Worm (Caenorhabditis elegans): ENCODE results near the gene ent-4.

The ent-4 gene

DNA sequence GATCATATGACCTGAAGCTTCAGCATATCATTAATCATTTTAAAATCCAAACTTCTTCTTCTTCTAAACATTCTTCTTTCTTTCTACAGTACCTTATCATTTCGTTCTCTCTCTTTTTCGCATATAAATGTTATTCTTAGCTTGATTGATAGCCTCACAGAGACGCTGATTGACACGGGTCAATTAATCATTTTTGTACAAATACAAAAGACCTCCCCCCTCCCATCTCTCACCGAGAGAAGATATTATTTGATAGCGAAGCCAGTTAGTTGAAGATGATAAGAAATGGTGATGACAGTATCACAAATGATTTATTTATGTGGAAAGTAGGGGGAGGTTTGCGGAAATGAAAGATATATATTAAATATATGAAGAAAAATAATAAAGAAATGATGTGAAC is 44.0 kb upstream of the ent-4 start (continued):
- TF ChIP-seq duxl-1 (tag; optimal IDR thresholded peaks at IDR 0.05; ENCODE audit: poor library complexity), result no peak
- no peak for TF ChIP-seq Y75B8A.6 (GFP tag; IDR thresholded peaks at IDR 0.05)
- TF ChIP-seq snpc-4 (tag; optimal IDR thresholded peaks at IDR 0.05), result no peak
- no peak for TF ChIP-seq dve-1 (tag; optimal IDR thresholded peaks at IDR 0.05; ENCODE audit: insufficient read depth)

DNA sequence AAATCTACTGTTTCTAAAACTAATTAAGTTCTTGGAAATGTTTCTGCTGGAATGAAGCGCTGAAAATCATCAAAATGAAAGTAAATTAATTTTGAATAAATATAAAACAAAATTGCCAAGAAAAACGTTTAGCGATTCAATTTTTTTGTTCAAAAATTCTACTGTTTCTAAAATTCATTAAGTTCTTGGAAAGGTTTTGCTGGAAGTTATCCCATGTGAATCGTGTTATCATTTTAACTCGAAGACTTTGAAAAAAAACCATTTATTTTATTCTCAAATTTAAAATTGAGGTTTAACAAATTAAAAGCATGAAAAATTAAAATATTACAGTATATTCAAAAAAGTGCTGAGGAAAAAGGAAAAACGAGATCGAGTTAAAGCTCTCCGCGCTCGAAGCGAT is 41.9 kb upstream of the ent-4 start:
- peak; percentile 18; the same call in 1 of the 2 replicates for TF ChIP-seq snpc-1.2 (GFP tag; IDR thresholded peaks at IDR 0.05)
- no peak for TF ChIP-seq daf-16 (GFP tag; optimal IDR thresholded peaks at IDR 0.05)
- no peak for TF ChIP-seq daf-16 (tag; optimal IDR thresholded peaks at IDR 0.05)

DNA sequence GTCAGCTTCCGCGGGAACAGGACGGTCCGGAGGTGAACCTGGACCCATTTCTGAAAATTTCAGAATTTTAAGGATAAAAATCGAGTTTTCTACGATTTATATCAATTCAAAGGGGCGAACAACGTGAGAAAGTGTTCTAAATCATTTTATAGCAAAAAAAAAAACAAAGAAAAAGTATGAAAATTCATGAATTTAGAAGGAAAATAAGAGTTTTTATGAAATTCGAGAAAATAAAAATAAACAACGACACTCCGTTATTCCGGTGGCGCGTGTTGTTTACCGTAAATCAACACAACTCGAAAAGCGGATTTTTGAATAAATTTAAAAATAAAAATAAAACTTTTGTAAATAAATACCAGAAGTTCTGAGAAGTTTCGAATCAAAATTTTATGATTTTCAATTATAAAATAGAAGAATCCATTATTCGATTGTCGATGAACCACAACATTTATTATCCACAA is 39.7 kb upstream of the ent-4 start, which contains the start of gene nyn-1:
Gene nyn-1 (minus strand): TSS at position 51 of the 461 bp plus-strand sequence.
- peak; percentile 100 for TF ChIP-seq Y48G9A.11 (GFP tag; IDR thresholded peaks at IDR 0.05)
- peak; percentile 76 for TF ChIP-seq snpc-1.2 (GFP tag; IDR thresholded peaks at IDR 0.05)
- no peak for TF ChIP-seq nhr-10 (tag; optimal IDR thresholded peaks at IDR 0.05)
- no peak for TF ChIP-seq ZK546.5 (tag; optimal IDR thresholded peaks at IDR 0.05)
- peak; percentile 37 for TF ChIP-seq R02D3.7 (tag; optimal IDR thresholded peaks at IDR 0.05)

ce11 chrIV:13687631-13688030 is 39.1 kb upstream of the ent-4 start:
- TF ChIP-seq mep-1 (tag; optimal IDR thresholded peaks at IDR 0.05) (no peak), Y48G9A.11 (GFP tag; IDR thresholded peaks at IDR 0.05) (peak; percentile 70), snpc-1.2 (GFP tag; IDR thresholded peaks at IDR 0.05) (peak; percentile 78), mdt-29 (GFP tag; IDR thresholded peaks at IDR 0.05) (no peak)

- no peak for TF ChIP-seq hmg-1.1 (GFP tag; IDR thresholded peaks at IDR 0.05)
- TF ChIP-seq dpl-1 (GFP tag; optimal IDR thresholded peaks at IDR 0.05), result no peak
- TF ChIP-seq unc-62 (GFP tag; optimal IDR thresholded peaks at IDR 0.05 in 1 of 2), result peak in 1 of 2 experiments; percentile 99
- no peak for TF ChIP-seq unc-62 (tag; optimal IDR thresholded peaks at IDR 0.05)
- no peak for TF ChIP-seq lsy-2 (tag; optimal IDR thresholded peaks at IDR 0.05)
- TF ChIP-seq snpc-4 (tag; optimal IDR thresholded peaks at IDR 0.05), result no peak
- TF ChIP-seq tag-97 (GFP tag; IDR thresholded peaks at IDR 0.05), result no peak
- TF ChIP-seq daf-16 (GFP tag; optimal IDR thresholded peaks at IDR 0.05), result no peak
- no peak for TF ChIP-seq daf-16 (tag; optimal IDR thresholded peaks at IDR 0.05)
- peak; percentile 28 for TF ChIP-seq aha-1 (tag)
- TF ChIP-seq ceh-20 (GFP tag; IDR thresholded peaks at IDR 0.05), result 0 out of 2 replicates have a peak, but pooled peaks have one; percentile 30
- no peak for TF ChIP-seq tra-1 (GFP tag; IDR thresholded peaks at IDR 0.05)
- no peak for TF ChIP-seq ztf-11 (tag; optimal IDR thresholded peaks at IDR 0.05)
- TF ChIP-seq aly-2 (tag; optimal IDR thresholded peaks at IDR 0.05), result no peak
Observed at ce11 chrIV:13689302-13689880, 37.3 kb upstream of the ent-4 start, which contains the start of gene T23G4.2. Gene T23G4.2 (minus strand): TSS chrIV:13689556.

- TF ChIP-seq zfp-2 (tag; optimal IDR thresholded peaks at IDR 0.05) (no peak), ceh-82 (tag; optimal IDR thresholded peaks at IDR 0.05) (no peak), set-16 (GFP tag; IDR thresholded peaks at IDR 0.05) (no peak), lin-39 (tag; optimal IDR thresholded peaks at IDR 0.05) (no peak), zfp-3 (GFP tag; conservative IDR thresholded peaks at IDR 0.05) (no peak), hlh-30 (tag; optimal IDR thresholded peaks at IDR 0.05; ENCODE audit: insufficient read depth) (no peak), mdt-29 (GFP tag; IDR thresholded peaks at IDR 0.05) (no peak), aha-1 (tag) (no peak), F26F4.8 (GFP tag; conservative IDR thresholded peaks at IDR 0.05) (no peak), mep-1 (tag; optimal IDR thresholded peaks at IDR 0.05) (no peak), D1046.2 (GFP tag; IDR thresholded peaks at IDR 0.05) (no peak), Y105C5A.15 (GFP tag; IDR thresholded peaks at IDR 0.05) (no peak), ama-1 (optimal IDR thresholded peaks at IDR 0.05) (no peak), T26A8.4 (GFP tag; IDR thresholded peaks at IDR 0.05) (no peak), ZK546.5 (tag; optimal IDR thresholded peaks at IDR 0.05) (no peak), pha-4 (GFP tag; IDR thresholded peaks at IDR 0.05) (no peak), pha-4 (tag; optimal IDR thresholded peaks at IDR 0.05) (no peak), unc-39 (tag; optimal IDR thresholded peaks at IDR 0.05) (no peak), daf-12 (tag; optimal IDR thresholded peaks at IDR 0.05) (no peak), dmd-9 (GFP tag; IDR thresholded peaks at IDR 0.05) (no peak)
Observed at ce11 chrIV:13692522-13692921, 34.2 kb upstream of the ent-4 start.

Data from whole organism, L4 larva.